Fruit fly (Drosophila melanogaster) whole organism, adult: ENCODE data around the gene Upf2.

Experiments
- CG11617 ChIP-seq: fragments of 200-800 bp; sonication (Bioruptor generic); optimal IDR thresholded peaks from 2 replicates; lab custom pipeline; 2017; ENCODE audit warnings: mild to moderate bottlenecking, missing biosample characterization, missing genetic modification reagents, missing genetic modification characterization
- CG12768 ChIP-seq: fragments of 200-800 bp; sonication (Bioruptor generic); optimal IDR thresholded peaks from 2 replicates; lab custom pipeline; 2017; ENCODE audit warnings: missing biosample characterization, missing genetic modification characterization, mild to moderate bottlenecking, moderate library complexity, missing genetic modification reagents
- CG14711 ChIP-seq: fragments of 200-800 bp; sonication (Bioruptor generic); optimal IDR thresholded peaks from 2 replicates; lab custom pipeline; 2018; ENCODE audit warnings: missing biosample characterization, mild to moderate bottlenecking, missing genetic modification characterization, moderate library complexity
- CG1620 ChIP-seq: fragments of 200-800 bp; sonication (Bioruptor generic); optimal IDR thresholded peaks from 2 replicates; lab custom pipeline; 2016; ENCODE audit warnings: missing biosample characterization, missing genetic modification characterization
- CG33017 ChIP-seq: fragments of 200-800 bp; sonication (Bioruptor generic); optimal IDR thresholded peaks from 2 replicates; lab custom pipeline; 2018; ENCODE audit warnings: missing biosample characterization, mild to moderate bottlenecking, missing genetic modification characterization, moderate library complexity
- CG5204 ChIP-seq: fragments of 200-800 bp; sonication (Bioruptor generic); optimal IDR thresholded peaks from 2 replicates; lab custom pipeline; 2016; ENCODE audit warnings: missing biosample characterization, missing genetic modification characterization
- CG7045 ChIP-seq: fragments of 200-800 bp; sonication (Bioruptor generic); optimal IDR thresholded peaks from 2 replicates; lab custom pipeline; 2017; ENCODE audit warnings: missing biosample characterization, mild to moderate bottlenecking, missing genetic modification characterization
- CG7101 ChIP-seq: fragments of 200-800 bp; sonication (Bioruptor generic); optimal IDR thresholded peaks from 2 replicates; lab custom pipeline; 2018; ENCODE audit warnings: missing biosample characterization, mild to moderate bottlenecking, missing genetic modification characterization, moderate library complexity
- Clk ChIP-seq: fragments of 200-800 bp; sonication (Bioruptor generic); optimal IDR thresholded peaks from 2 replicates; lab custom pipeline; 2017; ENCODE audit warnings: missing biosample characterization, missing genetic modification characterization
- Crg-1 ChIP-seq: fragments of 200-800 bp; sonication (Bioruptor generic); optimal IDR thresholded peaks from 2 replicates; lab custom pipeline; 2016; ENCODE audit warnings: missing biosample characterization, missing genetic modification characterization
- Hr96 ChIP-seq: fragments of 200-800 bp; sonication (Bioruptor generic); optimal IDR thresholded peaks from 2 replicates; lab custom pipeline; 2016; ENCODE audit warnings: missing biosample characterization, missing genetic modification characterization
- Mnt ChIP-seq: fragments of 200-800 bp; sonication (Bioruptor generic); optimal IDR thresholded peaks from 2 replicates; lab custom pipeline; 2016; ENCODE audit warnings: missing biosample characterization, mild to moderate bottlenecking, missing genetic modification characterization
- bab1 ChIP-seq: fragments of 200-800 bp; sonication (Bioruptor generic); optimal IDR thresholded peaks from 3 replicates; lab custom pipeline; 2019; ENCODE audit warnings: missing biosample characterization, mild to moderate bottlenecking, missing genetic modification characterization, moderate library complexity
- cic ChIP-seq: fragments of 200-800 bp; sonication (Bioruptor generic); optimal IDR thresholded peaks from 2 replicates; lab custom pipeline; 2017; ENCODE audit warnings: missing biosample characterization, mild to moderate bottlenecking, missing genetic modification characterization, moderate library complexity
- cnc ChIP-seq, 2 experiments: fragments of >200 bp; optimal IDR thresholded peaks; 2 replicates each; lab custom pipeline; 2017
- kay ChIP-seq: fragments of 200-800 bp; sonication (Bioruptor generic); peaks from one replicate; lab custom pipeline; 2016; ENCODE audit warnings: missing biosample characterization, missing genetic modification characterization, borderline replicate concordance
- ovo ChIP-seq: fragments of 200-800 bp; sonication (Bioruptor generic); optimal IDR thresholded peaks from 2 replicates; lab custom pipeline; 2016; ENCODE audit warnings: missing biosample characterization, missing genetic modification characterization
- pad ChIP-seq: fragments of 200-800 bp; sonication (Bioruptor generic); optimal IDR thresholded peaks from 3 replicates; lab custom pipeline; 2017; ENCODE audit warnings: missing biosample characterization, missing genetic modification characterization, mild to moderate bottlenecking, moderate library complexity, missing genetic modification reagents
- tj ChIP-seq: fragments of 200-800 bp; sonication (Bioruptor generic); optimal IDR thresholded peaks from 3 replicates; lab custom pipeline; 2017; ENCODE audit warnings: missing biosample characterization, mild to moderate bottlenecking, missing genetic modification characterization, moderate library complexity
- toe ChIP-seq: fragments of 200-800 bp; sonication (Bioruptor generic); optimal IDR thresholded peaks from 2 replicates; lab custom pipeline; 2016; ENCODE audit warnings: missing biosample characterization, missing genetic modification characterization

Upf2 gene

DNA sequence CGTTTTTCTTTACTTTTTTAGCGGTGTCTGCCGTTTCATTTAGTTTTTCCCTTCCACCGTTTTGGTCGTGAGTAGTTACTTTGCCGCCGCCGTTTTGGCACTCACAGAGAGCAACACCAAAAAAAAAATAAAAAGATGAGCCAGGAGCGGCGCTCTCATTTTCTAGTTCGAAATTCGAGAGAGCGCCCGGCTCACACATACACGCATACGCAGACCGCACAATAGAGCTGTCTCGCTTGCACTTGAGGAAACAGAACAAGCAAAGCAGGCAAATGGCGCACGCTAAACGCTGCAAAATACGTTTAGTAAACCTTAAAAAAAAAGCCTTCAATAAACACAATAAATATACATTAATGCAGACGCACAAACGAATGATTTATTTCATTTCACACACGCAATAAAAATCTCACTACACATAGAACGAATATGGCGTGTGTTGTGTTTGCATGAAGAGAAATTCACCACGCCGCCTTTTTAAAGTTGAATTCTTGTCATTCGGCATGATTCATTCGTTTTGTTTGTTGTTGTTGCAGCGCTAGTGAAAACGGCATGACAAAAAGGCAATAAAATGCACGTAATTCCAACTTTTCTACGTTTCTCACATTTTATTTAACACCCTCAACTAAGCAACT, 18.6 kb downstream of the Upf2 start:
- TF ChIP-seq CG11617 (GFP tag; lab: Kevin White, UChicago) (no peak), CG5204 (GFP tag; lab: Kevin White, UChicago) (no peak), ovo (no peak), cnc (optimal IDR thresholded peaks at IDR 0.05; lab: Kevin White, UChicago) (no peak), CG33017 (tag; lab: Kevin White, UChicago) (no peak), kay (GFP tag; lab: Kevin White, UChicago) (peak; percentile 96), Crg-1 (GFP tag; lab: Kevin White, UChicago) (no peak), CG7045 (GFP tag; lab: Kevin White, UChicago) (no peak), Mnt (peak; percentile 43), toe (no peak), cic (GFP tag; lab: Kevin White, UChicago) (peak; percentile 79), CG1620 (GFP tag; lab: Kevin White, UChicago) (no peak), CG12768 (GFP tag; lab: Kevin White, UChicago) (no peak), CG14711 (tag; lab: Kevin White, UChicago) (no peak), Hr96 (GFP tag; lab: Kevin White, UChicago) (no peak), Clk (GFP tag; lab: Kevin White, UChicago) (no peak)

DNA sequence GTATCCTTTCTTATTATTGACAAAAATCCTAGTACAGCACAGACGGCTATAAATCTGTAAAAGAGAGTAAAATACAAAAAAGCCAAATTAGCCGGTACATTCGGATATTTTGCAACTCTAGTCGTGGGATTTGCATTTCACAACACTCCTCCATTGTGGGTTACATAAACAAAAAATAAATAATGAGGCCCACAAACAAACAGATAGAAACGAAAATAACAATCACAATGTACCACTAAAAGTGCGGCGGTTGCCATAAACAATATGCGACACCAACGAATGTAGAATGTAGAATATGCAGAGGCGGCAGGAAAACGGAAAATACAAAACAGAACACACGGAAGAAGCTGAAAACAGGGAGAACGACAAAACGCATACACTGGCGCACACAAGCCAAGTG, 19.2 kb downstream of the Upf2 start:
- TF ChIP-seq tj (GFP tag; lab: Kevin White, UChicago), result peak; percentile 31
- no peak for TF ChIP-seq cic (GFP tag; lab: Kevin White, UChicago)
- TF ChIP-seq Hr96 (GFP tag; lab: Kevin White, UChicago), result no peak
- TF ChIP-seq Crg-1 (GFP tag; lab: Kevin White, UChicago), result no peak
- TF ChIP-seq CG14711 (tag; lab: Kevin White, UChicago), result no peak
- TF ChIP-seq CG12768 (GFP tag; lab: Kevin White, UChicago), result no peak
- TF ChIP-seq Mnt, result no peak
- no peak for TF ChIP-seq Clk (GFP tag; lab: Kevin White, UChicago)
- peak; percentile 2 for TF ChIP-seq pad (GFP tag; lab: Kevin White, UChicago)
- no peak for TF ChIP-seq CG11617 (GFP tag; lab: Kevin White, UChicago)
- TF ChIP-seq CG1620 (GFP tag; lab: Kevin White, UChicago), result peak; percentile 3
- no peak for TF ChIP-seq CG7101 (tag; lab: Kevin White, UChicago)
- TF ChIP-seq ovo, result no peak
- no peak for TF ChIP-seq kay (GFP tag; lab: Kevin White, UChicago)

DNA sequence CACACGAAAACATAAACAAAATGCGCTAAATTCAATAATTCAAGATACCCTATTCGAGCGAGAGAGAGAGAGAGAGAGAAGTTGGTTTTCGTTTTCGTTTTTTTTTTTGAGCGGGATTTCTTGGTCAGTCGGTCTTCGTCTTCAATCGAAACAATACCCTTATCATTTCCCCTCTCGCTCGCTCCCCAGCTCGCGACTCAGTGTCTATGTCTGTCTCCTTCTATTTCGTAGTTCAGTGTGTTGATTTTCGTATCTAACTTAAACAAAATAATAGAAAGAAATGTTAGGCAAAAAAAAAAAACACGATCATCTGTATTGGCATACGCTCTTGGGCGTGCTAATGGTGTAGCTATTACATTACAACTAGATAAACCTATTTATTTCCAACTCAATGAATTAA, 26.0 kb downstream of the Upf2 start:
- TF ChIP-seq cnc (optimal IDR thresholded peaks at IDR 0.05; lab: Kevin White, UChicago), result no peak
- TF ChIP-seq pad (GFP tag; lab: Kevin White, UChicago), result peak; percentile 64
- peak; percentile 10 for TF ChIP-seq ovo
- peak; percentile 65 for TF ChIP-seq kay (GFP tag; lab: Kevin White, UChicago)

- TF ChIP-seq bab1 (no peak), CG7045 (GFP tag; lab: Kevin White, UChicago) (no peak), pad (GFP tag; lab: Kevin White, UChicago) (no peak), CG5204 (GFP tag; lab: Kevin White, UChicago) (no peak), CG7101 (tag; lab: Kevin White, UChicago) (no peak), ovo (peak; percentile 74)
These were observed 28.7 kb downstream of the Upf2 start for dm6 chrX:8046520-8046919.

- TF ChIP-seq cic (GFP tag; lab: Kevin White, UChicago) (no peak), tj (GFP tag; lab: Kevin White, UChicago) (no peak), Mnt (no peak), pad (GFP tag; lab: Kevin White, UChicago) (no peak), CG7045 (GFP tag; lab: Kevin White, UChicago) (no peak), ovo (no peak), CG33017 (tag; lab: Kevin White, UChicago) (no peak), CG14711 (tag; lab: Kevin White, UChicago) (no peak), bab1 (no peak), CG1620 (GFP tag; lab: Kevin White, UChicago) (no peak), CG7101 (tag; lab: Kevin White, UChicago) (no peak)
These were observed 36.3 kb downstream of the Upf2 start for dm6 chrX:8038934-8039333.

DNA sequence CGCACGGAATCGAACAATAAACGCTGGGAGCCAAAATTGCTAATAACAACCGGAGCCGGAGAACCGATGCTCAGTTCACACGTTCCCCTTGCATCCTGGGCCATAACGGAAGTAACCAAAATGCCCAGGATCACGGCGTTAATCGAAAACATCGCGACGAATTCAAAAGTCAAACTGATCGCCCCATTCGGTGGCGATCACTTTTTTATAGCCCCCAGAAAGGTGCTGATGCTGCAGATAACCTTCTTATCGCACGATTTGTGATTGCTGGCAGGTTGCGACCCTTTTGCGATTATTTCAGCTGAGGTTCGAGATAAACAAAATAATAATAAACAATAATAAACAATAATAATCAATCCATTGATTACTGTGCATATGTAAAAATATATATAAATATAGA, 37.9 kb downstream of the Upf2 start, which contains the start of gene CG2233:
Gene CG2233, minus strand, starts transcription at position 184 of the 400 bp plus-strand sequence.
- TF ChIP-seq cnc (optimal IDR thresholded peaks at IDR 0.05; lab: Kevin White, UChicago) (no peak), cic (GFP tag; lab: Kevin White, UChicago) (peak; percentile 83), tj (GFP tag; lab: Kevin White, UChicago) (peak; percentile 73)

DNA sequence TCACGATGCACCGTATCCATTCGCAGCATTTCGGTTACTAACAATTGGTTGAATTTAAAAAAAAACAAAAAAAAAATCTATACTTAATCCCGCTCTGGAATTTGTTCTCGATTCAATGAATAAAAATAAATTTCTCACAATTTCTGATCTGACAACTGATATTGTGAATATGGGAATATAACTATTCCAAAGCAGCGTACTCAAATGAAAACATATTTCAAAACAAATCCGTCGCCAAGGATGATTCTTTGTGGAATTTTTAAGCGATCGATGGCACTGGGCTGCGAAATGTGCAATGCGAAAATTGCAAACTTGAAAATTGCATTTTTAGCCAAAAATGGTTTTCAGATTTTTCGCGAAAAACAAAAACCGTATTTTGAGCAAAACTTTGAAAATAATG, 54.0 kb downstream of the Upf2 start, which contains the start of gene CG15333:
Gene CG15333, minus strand, starts transcription at position 101 of the 400 bp plus-strand sequence.
- TF ChIP-seq toe (no peak), CG5204 (GFP tag; lab: Kevin White, UChicago) (no peak), CG33017 (tag; lab: Kevin White, UChicago) (no peak), kay (GFP tag; lab: Kevin White, UChicago) (no peak), bab1 (no peak), CG7045 (GFP tag; lab: Kevin White, UChicago) (no peak), CG14711 (tag; lab: Kevin White, UChicago) (no peak), tj (GFP tag; lab: Kevin White, UChicago) (no peak), ovo (no peak), Hr96 (GFP tag; lab: Kevin White, UChicago) (no peak), CG1620 (GFP tag; lab: Kevin White, UChicago) (no peak), cic (GFP tag; lab: Kevin White, UChicago) (no peak), Mnt (no peak)
